Worm (Caenorhabditis elegans) whole organism, young adult: ENCODE measurements around the gene K08D9.4.

ENCODE experiments used
- B0035.1 ChIP-seq: sonication (generic microtip); optimal IDR thresholded peaks from 2 replicates; lab custom pipeline; 2016; ENCODE audit warnings: missing genetic modification characterization, mild to moderate bottlenecking, missing compliant biosample characterization, missing genotype, missing genetic modification reagents
- B0261.1 ChIP-seq: sonication (generic microtip); optimal IDR thresholded peaks from 2 replicates; lab custom pipeline; 2016; ENCODE audit warnings: mild to moderate bottlenecking, missing genetic modification characterization, moderate library complexity, missing compliant biosample characterization
- D2030.7 ChIP-seq: fragments of 200-800 bp; sonication (Bioruptor generic); IDR thresholded peaks from 2 replicates; pipeline ENCODE4 v1.3.6; 2022; ENCODE audit warnings: missing genetic modification reagents, missing genetic modification characterization, missing compliant biosample characterization
- F33H1.4 ChIP-seq: fragments of 200-800 bp; sonication (Bioruptor generic); IDR thresholded peaks from 2 replicates; pipeline ENCODE4 v1.3.6; 2022; ENCODE audit warnings: missing genetic modification reagents, missing genetic modification characterization, missing compliant biosample characterization
- F39B2.1 ChIP-seq: fragments of 200-800 bp; sonication (Bioruptor generic); IDR thresholded peaks from 2 replicates; pipeline ENCODE4 v1.3.6; 2022; ENCODE audit warnings: missing genetic modification reagents, missing genetic modification characterization, missing compliant biosample characterization
- F52B5.7 ChIP-seq: sonication (generic microtip); optimal IDR thresholded peaks from 2 replicates; lab custom pipeline; 2016; ENCODE audit warnings: mild to moderate bottlenecking, missing genetic modification characterization, missing compliant biosample characterization
- T07F8.4 ChIP-seq: sonication (generic microtip); optimal IDR thresholded peaks from 2 replicates; lab custom pipeline; 2016; ENCODE audit warnings: mild to moderate bottlenecking, missing genetic modification characterization, moderate library complexity, missing compliant biosample characterization
- Y53G8AR.9 ChIP-seq: fragments of 200-800 bp; sonication (Bioruptor generic); conservative IDR thresholded peaks from 2 replicates; pipeline ENCODE4 v1.3.6; 2022; ENCODE audit warnings: missing genetic modification reagents, missing genetic modification characterization, missing compliant biosample characterization
- Y56A3A.18 ChIP-seq: fragments of 200-800 bp; sonication (Bioruptor generic); IDR thresholded peaks from 2 replicates; pipeline ENCODE4 v1.3.6; 2022; ENCODE audit warnings: missing genetic modification reagents, missing genetic modification characterization, missing compliant biosample characterization
- Y95B8A.8 ChIP-seq: fragments of 200-800 bp; sonication (Bioruptor generic); IDR thresholded peaks from 2 replicates; pipeline ENCODE4 v1.3.6; 2022; ENCODE audit warnings: missing genetic modification reagents, missing genetic modification characterization, missing compliant biosample characterization
- ama-1 ChIP-seq, 3 experiments: fragments of 150-350 bp in 1 of 3; sonication (generic microtip) in 2 of 3; optimal IDR thresholded peaks; 2 replicates each; lab custom pipeline; 2014 to 2018; ENCODE audit warnings: missing biosample characterization in 2 of 3, missing genetic modification characterization in 2 of 3, missing genetic modification reagents in 2 of 3
- aptf-2 ChIP-seq: fragments of 200-800 bp; sonication (Bioruptor generic); conservative IDR thresholded peaks from 2 replicates; pipeline ENCODE4 v1.3.6; 2022; ENCODE audit warnings: missing genetic modification reagents, missing genetic modification characterization, missing compliant biosample characterization
- athp-1 ChIP-seq: sonication (generic microtip); optimal IDR thresholded peaks from 2 replicates; lab custom pipeline; 2017; ENCODE audit warnings: mild to moderate bottlenecking, missing genetic modification characterization, missing compliant biosample characterization
- attf-5 ChIP-seq: fragments of 200-800 bp; sonication (Bioruptor generic); optimal IDR thresholded peaks from 2 replicates; lab custom pipeline; 2018; ENCODE audit warnings: mild to moderate bottlenecking, missing genetic modification characterization, missing compliant biosample characterization
- bed-1 ChIP-seq: fragments of 200-800 bp; sonication (Bioruptor generic); IDR thresholded peaks from 2 replicates; pipeline ENCODE4 v1.3.6; 2022; ENCODE audit warnings: missing genetic modification reagents, missing genetic modification characterization, missing compliant biosample characterization
- bed-2 ChIP-seq: fragments of 200-800 bp; sonication (Bioruptor generic); IDR thresholded peaks from 2 replicates; pipeline ENCODE4 v1.3.6; 2022; ENCODE audit warnings: missing genetic modification reagents, missing genetic modification characterization, missing compliant biosample characterization
- ceh-40 ChIP-seq: fragments of 200-800 bp; sonication (Bioruptor generic); IDR thresholded peaks from 2 replicates; pipeline ENCODE4 v1.3.6; 2022; ENCODE audit warnings: missing genetic modification characterization, missing compliant biosample characterization
- ceh-91 ChIP-seq: fragments of 200-800 bp; sonication (Bioruptor generic); IDR thresholded peaks from 2 replicates; pipeline ENCODE4 v1.3.6; 2022; ENCODE audit warnings: missing genetic modification reagents, missing genetic modification characterization, missing compliant biosample characterization
- chd-7 ChIP-seq: sonication (generic microtip); optimal IDR thresholded peaks from 2 replicates; lab custom pipeline; 2016; ENCODE audit warnings: mild to moderate bottlenecking, missing genetic modification characterization, moderate library complexity, missing compliant biosample characterization
- efl-1 ChIP-seq: fragments of 150-350 bp; optimal IDR thresholded peaks from 2 replicates; lab custom pipeline; 2014; ENCODE audit warnings: missing biosample characterization, missing genetic modification reagents, missing genetic modification characterization
- egl-44 ChIP-seq: fragments of 200-800 bp; sonication (Bioruptor generic); IDR thresholded peaks from 2 replicates; pipeline ENCODE4 v1.3.6; 2022; ENCODE audit warnings: missing genetic modification reagents, missing genetic modification characterization, missing compliant biosample characterization
- gei-17 ChIP-seq: fragments of 200-800 bp; sonication (Bioruptor generic); optimal IDR thresholded peaks from 2 replicates; lab custom pipeline; 2018; ENCODE audit warnings: mild to moderate bottlenecking, missing genetic modification characterization, missing compliant biosample characterization
- him-1 ChIP-seq: sonication (generic microtip); optimal IDR thresholded peaks from 2 replicates; lab custom pipeline; 2016; ENCODE audit warnings: missing genotype, missing genetic modification reagents, missing genetic modification characterization, missing compliant biosample characterization
- hlh-26 ChIP-seq: fragments of 200-800 bp; sonication (Bioruptor generic); conservative IDR thresholded peaks from 2 replicates; pipeline ENCODE4 v1.3.6; 2022; ENCODE audit warnings: missing genetic modification reagents, missing genetic modification characterization, missing compliant biosample characterization
- hmg-1.2 ChIP-seq: fragments of 200-800 bp; sonication (Bioruptor generic); IDR thresholded peaks from 2 replicates; pipeline ENCODE4 v1.3.6; 2022; ENCODE audit warnings: missing genetic modification reagents, missing genetic modification characterization, missing compliant biosample characterization
- hmg-20 ChIP-seq: fragments of 200-800 bp; sonication (Bioruptor generic); IDR thresholded peaks from 2 replicates; pipeline ENCODE4 v1.3.6; 2022; ENCODE audit warnings: missing genetic modification reagents, missing genetic modification characterization, missing compliant biosample characterization
- lag-1 ChIP-seq: fragments of 200-800 bp; sonication (Bioruptor generic); IDR thresholded peaks from 2 replicates; pipeline ENCODE4 v1.3.6; 2022; ENCODE audit warnings: missing genetic modification reagents, missing genetic modification characterization, missing compliant biosample characterization
- lin-26 ChIP-seq: fragments of 200-800 bp; sonication (Bioruptor generic); IDR thresholded peaks from 2 replicates; pipeline ENCODE4 v1.3.6; 2022; ENCODE audit warnings: missing genetic modification reagents, missing genetic modification characterization, missing compliant biosample characterization
- lir-1 ChIP-seq: fragments of 200-800 bp; sonication (Bioruptor generic); conservative IDR thresholded peaks from 2 replicates; pipeline ENCODE4 v1.3.6; 2022; ENCODE audit warnings: missing genetic modification reagents, missing genetic modification characterization, missing compliant biosample characterization
- madf-10 ChIP-seq: sonication (generic microtip); optimal IDR thresholded peaks from 2 replicates; lab custom pipeline; 2016; ENCODE audit warnings: mild to moderate bottlenecking, missing genetic modification characterization, missing compliant biosample characterization
- madf-8 ChIP-seq: fragments of 200-800 bp; sonication (Bioruptor generic); conservative IDR thresholded peaks from 2 replicates; pipeline ENCODE4 v1.3.6; 2022; ENCODE audit warnings: missing genetic modification reagents, missing genetic modification characterization, missing compliant biosample characterization
- mcd-1 ChIP-seq: fragments of 200-800 bp; sonication (Bioruptor generic); IDR thresholded peaks from 2 replicates; pipeline ENCODE4 v1.3.6; 2022; ENCODE audit warnings: missing genetic modification reagents, missing genetic modification characterization, missing compliant biosample characterization
- mes-4 ChIP-seq: sonication (generic microtip); optimal IDR thresholded peaks from 2 replicates; lab custom pipeline; 2016; ENCODE audit warnings: missing genotype, missing genetic modification characterization, missing compliant biosample characterization
- nfya-1 ChIP-seq: sonication (generic microtip); optimal IDR thresholded peaks from 2 replicates; lab custom pipeline; 2017; ENCODE audit warnings: antibody characterized with exemption, missing compliant biosample characterization, missing genetic modification characterization, borderline replicate concordance; ENCODE audit not compliant: insufficient read depth
- nhr-90 ChIP-seq: sonication (generic microtip); optimal IDR thresholded peaks from 2 replicates; lab custom pipeline; 2016; ENCODE audit warnings: missing genotype, mild to moderate bottlenecking, missing genetic modification characterization, missing compliant biosample characterization
- rec-8 ChIP-seq, 2 experiments: sonication (generic microtip); optimal IDR thresholded peaks; 2 replicates each; lab custom pipeline; 2016; ENCODE audit warnings: mild to moderate bottlenecking in 2 of 2, missing genetic modification characterization in 2 of 2, missing genetic modification reagents in 2 of 2, missing genotype in 2 of 2, missing biosample characterization in 1 of 2, missing compliant biosample characterization in 1 of 2, moderate library complexity in 1 of 2
- sea-2 ChIP-seq: fragments of 200-800 bp; sonication (Bioruptor generic); IDR thresholded peaks from 2 replicates; pipeline ENCODE4 v1.3.6; 2022; ENCODE audit warnings: missing genetic modification characterization, missing compliant biosample characterization
- snpc-3.4 ChIP-seq: sonication (generic microtip); optimal IDR thresholded peaks from 2 replicates; lab custom pipeline; 2017; ENCODE audit warnings: missing genetic modification characterization, mild to moderate bottlenecking, missing compliant biosample characterization, antibody characterized with exemption, moderate library complexity, missing genotype, missing genetic modification reagents
- snpc-4 ChIP-seq, 5 experiments: fragments of 150-350 bp in 1 of 5; sonication (generic microtip) in 4 of 5; optimal IDR thresholded peaks; 2 replicates each; lab custom pipeline; 2014 to 2018; ENCODE audit warnings: missing genetic modification characterization in 5 of 5, missing biosample characterization in 3 of 5, antibody characterized with exemption in 2 of 5, mild to moderate bottlenecking in 2 of 5, missing compliant biosample characterization in 2 of 5, missing genotype in 2 of 5, moderate library complexity in 2 of 5, missing genetic modification reagents in 1 of 5
- somi-1 ChIP-seq: fragments of 200-800 bp; sonication (Bioruptor generic); optimal IDR thresholded peaks from 2 replicates; lab custom pipeline; 2018; ENCODE audit warnings: mild to moderate bottlenecking, missing genetic modification characterization, missing compliant biosample characterization
- tbp1 ChIP-seq: fragments of 200-800 bp; sonication (Bioruptor generic); optimal IDR thresholded peaks from 2 replicates; lab custom pipeline; 2018; ENCODE audit warnings: mild to moderate bottlenecking, missing genetic modification characterization, missing compliant biosample characterization
- xnd-1 ChIP-seq: sonication (generic microtip); optimal IDR thresholded peaks from 2 replicates; lab custom pipeline; 2016; ENCODE audit warnings: missing genotype, missing genetic modification reagents, missing genetic modification characterization, missing compliant biosample characterization
- ztf-18 ChIP-seq: sonication (generic microtip); optimal IDR thresholded peaks from 2 replicates; lab custom pipeline; 2016; ENCODE audit warnings: missing genotype, mild to moderate bottlenecking, missing genetic modification characterization, missing compliant biosample characterization
- ztf-22 ChIP-seq: fragments of 200-800 bp; sonication (Bioruptor generic); optimal IDR thresholded peaks from 2 replicates; lab custom pipeline; 2018; ENCODE audit warnings: mild to moderate bottlenecking, missing genetic modification characterization, moderate library complexity, missing compliant biosample characterization

Gene K08D9.4

DNA sequence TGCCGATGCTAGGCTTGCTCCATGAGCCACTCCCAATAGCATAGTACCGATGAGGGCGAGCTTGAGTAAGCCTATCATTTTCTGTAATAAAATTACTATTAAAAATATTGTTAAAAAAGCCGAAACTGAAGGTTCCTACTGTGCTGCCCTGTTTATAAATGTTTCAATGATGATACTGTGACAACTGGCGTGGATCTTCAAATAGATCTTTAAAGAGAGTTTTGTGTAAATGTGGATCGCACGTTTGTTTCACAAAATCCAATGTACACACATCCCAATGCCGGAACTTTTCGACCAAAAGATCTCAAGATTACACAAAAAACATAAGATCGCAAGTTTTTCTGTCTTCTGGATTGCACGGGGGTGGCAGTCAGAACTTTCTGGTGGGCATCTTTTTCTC, 34.8 kb downstream of the K08D9.4 start, which contains the start of gene C36C5.14:
Gene C36C5.14 (minus strand): TSS at position 101 of the 400 bp plus-strand sequence.
- TF ChIP-seq bed-2 (GFP tag; lab: Robert Waterston, UW) (no peak), ztf-22 (GFP tag; lab: Kevin White, UChicago) (no peak), B0035.1 (tag; lab: Kevin White, UChicago) (no peak)

DNA sequence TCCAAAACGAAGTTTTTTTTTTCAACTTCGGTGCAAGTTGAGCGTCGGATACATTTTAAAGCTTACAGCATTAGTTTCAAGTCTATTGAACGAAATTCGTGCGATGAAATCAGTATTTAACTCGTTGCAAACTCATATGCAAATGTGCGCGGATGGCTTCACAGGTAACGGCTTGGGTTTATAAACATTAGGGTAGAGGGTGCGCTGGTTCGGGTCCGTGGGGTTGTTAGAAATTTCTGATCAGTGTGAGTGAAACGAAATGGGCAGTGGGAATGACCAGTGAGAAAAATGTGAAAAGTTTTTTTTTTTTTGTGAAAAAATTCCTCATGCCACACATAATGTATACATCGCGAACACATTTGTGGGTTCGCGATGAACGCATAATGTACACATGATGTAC, 37.1 kb downstream of the K08D9.4 start:
- 0 out of 2 replicates have a peak, but pooled peaks have one; percentile 18 for TF ChIP-seq aptf-2 (GFP tag; lab: Robert Waterston, UW)
- no peak for TF ChIP-seq lir-1
- TF ChIP-seq B0261.1: peak; percentile 61
- TF ChIP-seq ztf-18 (tag; lab: Kevin White, UChicago): peak; percentile 30
- peak; percentile 62; the same call in 1 of the 2 replicates for TF ChIP-seq Y56A3A.18
- TF ChIP-seq madf-10 (tag; lab: Kevin White, UChicago): peak; percentile 2
- TF ChIP-seq snpc-3.4 (tag; lab: Kevin White, UChicago): peak; percentile 1
- TF ChIP-seq ama-1 (optimal IDR thresholded peaks at IDR 0.05; lab: Kevin White, UChicago): no peak
- TF ChIP-seq ama-1 (GFP tag; optimal IDR thresholded peaks at IDR 0.05; lab: Kevin White, UChicago): no peak
- TF ChIP-seq xnd-1: peak; percentile 5
- peak; percentile 29 for TF ChIP-seq attf-5 (GFP tag; lab: Kevin White, UChicago)
- peak; percentile 63 for TF ChIP-seq D2030.7 (GFP tag; lab: Robert Waterston, UW)
- TF ChIP-seq rec-8 (tag; optimal IDR thresholded peaks at IDR 0.05; lab: Kevin White, UChicago): peak in 1 of 2 experiments; percentile 64
- no peak for TF ChIP-seq ceh-40 (GFP tag; lab: Robert Waterston, UW)
- no peak for TF ChIP-seq somi-1 (GFP tag; lab: Kevin White, UChicago)
- TF ChIP-seq mcd-1 (GFP tag; lab: Robert Waterston, UW): 0 out of 2 replicates have a peak, but pooled peaks have one; percentile 21
- peak; percentile 47 for TF ChIP-seq T07F8.4 (tag; lab: Kevin White, UChicago)
- TF ChIP-seq tbp1 (GFP tag; lab: Kevin White, UChicago): peak; percentile 82
- peak; percentile 27; the same call in 1 of the 2 replicates for TF ChIP-seq madf-8 (GFP tag; lab: Robert Waterston, UW)
- 0 out of 2 replicates have a peak, but pooled peaks have one; percentile 58 for TF ChIP-seq bed-1 (GFP tag; lab: Robert Waterston, UW)
- TF ChIP-seq nfya-1 (tag; lab: Kevin White, UChicago): no peak
- TF ChIP-seq lin-26 (GFP tag; lab: Robert Waterston, UW): peak; percentile 90
- peak; percentile 56 for TF ChIP-seq chd-7 (tag; lab: Kevin White, UChicago)
- peak; percentile 47 for TF ChIP-seq F52B5.7 (tag; lab: Kevin White, UChicago)
- TF ChIP-seq F39B2.1 (GFP tag; lab: Robert Waterston, UW): no peak
- 0 out of 2 replicates have a peak, but pooled peaks have one; percentile 23 for TF ChIP-seq egl-44
- no peak for TF ChIP-seq efl-1 (GFP tag; lab: Kevin White, UChicago)
- TF ChIP-seq ceh-91 (GFP tag; lab: Robert Waterston, UW): no peak
- peak; percentile 28 for TF ChIP-seq mes-4
- 0 out of 2 replicates have a peak, but pooled peaks have one; percentile 6 for TF ChIP-seq hmg-20 (GFP tag; lab: Robert Waterston, UW)
- peak; percentile 69 for TF ChIP-seq snpc-4 (GFP tag; optimal IDR thresholded peaks at IDR 0.05; lab: Kevin White, UChicago)
- TF ChIP-seq snpc-4 (tag; optimal IDR thresholded peaks at IDR 0.05; lab: Kevin White, UChicago): peak in 1 of 4 experiments; percentile 59
- 0 out of 2 replicates have a peak, but pooled peaks have one; percentile 41 for TF ChIP-seq hmg-1.2 (GFP tag; lab: Robert Waterston, UW)
- TF ChIP-seq Y53G8AR.9 (GFP tag; lab: Robert Waterston, UW): 0 out of 2 replicates have a peak, but pooled peaks have one; percentile 68
- peak; percentile 27; the same call in 1 of the 2 replicates for TF ChIP-seq F33H1.4 (GFP tag; lab: Robert Waterston, UW)
- peak; percentile 79 for TF ChIP-seq him-1
- TF ChIP-seq lag-1 (GFP tag; lab: Robert Waterston, UW): no peak
- TF ChIP-seq hlh-26 (GFP tag; lab: Robert Waterston, UW): no peak
- TF ChIP-seq gei-17 (GFP tag; lab: Kevin White, UChicago): no peak
- TF ChIP-seq athp-1: peak; percentile 48
- TF ChIP-seq sea-2 (GFP tag; lab: Robert Waterston, UW): no peak
- 0 out of 2 replicates have a peak, but pooled peaks have one; percentile 16 for TF ChIP-seq Y95B8A.8 (GFP tag; lab: Robert Waterston, UW)
- TF ChIP-seq nhr-90 (tag; lab: Kevin White, UChicago): peak; percentile 74
